Worm (Caenorhabditis elegans): ENCODE data around the gene pisy-1.

Gene pisy-1

DNA sequence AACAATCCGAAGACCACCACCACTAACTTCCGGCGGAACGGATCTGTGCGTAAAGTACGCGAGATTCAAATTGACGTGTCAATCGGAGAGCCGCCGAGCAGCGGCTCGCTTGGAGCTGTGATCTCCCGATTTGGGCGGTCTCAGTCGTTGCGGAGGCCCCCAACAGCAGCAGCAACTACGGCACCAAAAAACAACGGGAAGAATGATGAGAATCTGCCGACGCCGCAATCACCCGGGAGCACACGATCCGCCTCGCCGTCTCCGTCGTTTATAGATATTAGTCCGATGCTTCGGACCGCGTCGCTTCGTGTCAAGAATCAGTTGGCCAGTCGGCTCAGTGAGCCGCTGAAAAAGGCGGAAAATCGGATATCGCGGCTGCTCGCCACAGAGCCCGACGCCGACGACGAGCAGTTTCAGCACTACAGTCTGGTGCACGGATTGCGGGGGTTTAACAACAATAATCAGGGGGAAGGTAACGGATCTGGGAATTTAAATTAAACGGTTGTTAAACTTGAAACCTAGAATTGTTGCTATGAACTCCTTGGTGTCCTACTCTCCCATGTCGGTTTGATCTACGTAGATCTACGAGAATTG is 22.3 kb downstream of the pisy-1 start:
- no peak for TF ChIP-seq zfp-3 (GFP tag; conservative IDR thresholded peaks at IDR 0.05)
- peak; percentile 85 for TF ChIP-seq set-16 (GFP tag; IDR thresholded peaks at IDR 0.05)

DNA sequence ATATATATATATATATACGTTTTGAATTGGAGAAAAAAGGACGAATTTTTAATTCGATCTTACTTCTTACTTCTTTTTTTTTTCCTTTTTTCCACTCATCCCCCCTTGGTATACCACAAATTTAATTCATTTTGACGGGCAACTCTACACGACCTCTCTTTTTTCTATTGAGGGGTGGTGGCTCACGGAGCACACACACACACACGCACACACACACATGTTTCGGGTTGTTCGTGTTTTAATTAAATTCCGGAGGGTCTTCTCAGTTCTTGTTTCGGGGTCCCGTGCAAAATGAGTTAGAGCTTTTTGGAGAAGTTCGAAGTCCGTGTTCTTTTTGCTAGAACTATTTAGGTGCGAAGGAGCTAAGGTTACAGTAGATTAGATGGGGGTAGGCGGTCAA is 26.6 kb downstream of the pisy-1 start:
- TF ChIP-seq ces-1 (GFP tag; optimal IDR thresholded peaks at IDR 0.05) (peak; percentile 33), madf-9 (GFP tag; conservative IDR thresholded peaks at IDR 0.05) (no peak), lin-29 (GFP tag; IDR thresholded peaks at IDR 0.05) (no peak), unc-62 (GFP tag; optimal IDR thresholded peaks at IDR 0.05 in 1 of 2) (peak in 1 of 2 experiments; percentile 5), unc-62 (tag; optimal IDR thresholded peaks at IDR 0.05) (no peak)

DNA sequence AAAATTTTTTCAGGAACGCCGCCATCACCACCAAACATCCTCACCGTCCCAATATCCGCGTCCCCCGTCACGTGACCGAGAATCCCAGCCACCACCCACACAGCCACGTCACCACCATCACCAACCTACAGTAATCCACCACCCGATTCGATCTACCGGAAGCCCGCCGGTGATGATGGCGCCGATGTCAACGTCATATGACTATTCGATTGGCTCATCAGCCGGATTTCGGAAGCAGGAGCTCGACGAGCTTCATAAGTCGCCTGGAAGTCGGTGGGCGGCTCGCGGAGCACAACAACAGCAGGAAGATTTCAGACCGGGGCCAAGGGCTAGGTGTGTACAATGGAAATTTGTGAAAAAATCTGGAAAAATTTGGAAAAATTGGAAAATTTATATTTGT is 42.0 kb downstream of the pisy-1 start:
- TF ChIP-seq ZK337.2 (GFP tag; IDR thresholded peaks at IDR 0.05) (no peak), nhr-77 (tag; optimal IDR thresholded peaks at IDR 0.05) (no peak), aha-1 (tag) (peak; percentile 76), lin-13 (GFP tag; optimal IDR thresholded peaks at IDR 0.05) (no peak), set-16 (GFP tag; IDR thresholded peaks at IDR 0.05) (peak; percentile 64; the same call in 1 of the 2 replicates), F26F4.8 (GFP tag; conservative IDR thresholded peaks at IDR 0.05) (0 out of 2 replicates have a peak, but pooled peaks have one; percentile 45)

DNA sequence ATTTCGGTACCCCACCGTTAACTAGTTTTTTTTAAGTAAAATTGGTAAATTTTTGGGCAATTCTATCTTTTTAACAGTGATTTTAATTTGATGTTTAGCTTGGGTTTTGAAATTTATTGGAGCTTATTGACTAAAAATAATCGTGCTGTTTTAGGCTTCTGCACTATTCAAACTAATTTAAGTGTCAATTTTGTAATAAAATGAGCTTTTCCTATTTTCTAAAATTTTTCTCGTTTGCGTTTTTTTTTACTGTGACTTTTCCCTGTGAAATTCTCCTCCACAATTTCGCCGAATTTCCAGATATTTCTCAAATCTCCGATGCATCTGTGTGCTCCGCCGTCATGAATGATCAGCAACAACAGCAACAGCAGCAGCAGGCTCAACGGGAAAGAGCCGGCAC is 44.0 kb downstream of the pisy-1 start, which contains the start of gene tbc-17:
tbc-17 (plus strand) TSS at position 301 of the 400 bp plus-strand sequence.
- no peak for TF ChIP-seq ceh-82 (tag; optimal IDR thresholded peaks at IDR 0.05)
- no peak for TF ChIP-seq ceh-44 (GFP tag; IDR thresholded peaks at IDR 0.05)
- no peak for TF ChIP-seq php-3 (GFP tag; IDR thresholded peaks at IDR 0.05)
- no peak for TF ChIP-seq nhr-41 (GFP tag; IDR thresholded peaks at IDR 0.05)
- no peak for TF ChIP-seq tag-97 (GFP tag; IDR thresholded peaks at IDR 0.05)
- TF ChIP-seq nhr-6 (tag; optimal IDR thresholded peaks at IDR 0.05), result no peak
- TF ChIP-seq nhr-28 (tag; optimal IDR thresholded peaks at IDR 0.05), result no peak
- no peak for TF ChIP-seq saeg-2 (GFP tag; IDR thresholded peaks at IDR 0.05)
- TF ChIP-seq cey-2 (tag; optimal IDR thresholded peaks at IDR 0.05; ENCODE audit: borderline replicate concordance, insufficient read depth), result no peak
- TF ChIP-seq T20F7.1 (GFP tag; optimal IDR thresholded peaks at IDR 0.05), result no peak
- TF ChIP-seq aha-1 (tag), result no peak
- no peak for TF ChIP-seq zfp-2 (tag; optimal IDR thresholded peaks at IDR 0.05)
- no peak for TF ChIP-seq nhr-237 (tag; optimal IDR thresholded peaks at IDR 0.05)
- TF ChIP-seq lim-7 (GFP tag; IDR thresholded peaks at IDR 0.05), result no peak

DNA sequence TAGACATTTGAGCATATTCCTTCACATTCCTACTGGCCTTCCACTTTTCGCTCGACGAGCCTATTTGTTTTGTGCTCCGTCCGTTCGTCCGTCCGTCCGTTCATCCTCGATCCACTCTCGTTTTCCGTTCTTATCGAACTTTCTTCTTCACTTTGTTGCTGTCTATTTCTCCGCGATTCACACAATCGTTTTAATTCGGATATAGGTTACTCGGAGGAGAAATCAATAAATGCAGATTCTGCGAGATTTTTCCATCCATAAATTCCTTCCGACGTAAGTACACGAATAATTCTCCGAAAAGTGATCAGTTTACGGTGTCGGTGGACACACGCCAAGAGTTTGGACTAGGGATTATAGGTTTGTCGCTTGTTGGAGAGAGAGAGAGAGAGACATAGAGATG is 45.4 kb downstream of the pisy-1 start:
- no peak for TF ChIP-seq F26F4.8 (GFP tag; conservative IDR thresholded peaks at IDR 0.05)
- no peak for TF ChIP-seq hlh-30 (tag; optimal IDR thresholded peaks at IDR 0.05; ENCODE audit: insufficient read depth)
- no peak for TF ChIP-seq hif-1 (tag; optimal IDR thresholded peaks at IDR 0.05)
- TF ChIP-seq ama-1 (optimal IDR thresholded peaks at IDR 0.05), result no peak
- TF ChIP-seq R02D3.7 (tag; optimal IDR thresholded peaks at IDR 0.05), result no peak

DNA sequence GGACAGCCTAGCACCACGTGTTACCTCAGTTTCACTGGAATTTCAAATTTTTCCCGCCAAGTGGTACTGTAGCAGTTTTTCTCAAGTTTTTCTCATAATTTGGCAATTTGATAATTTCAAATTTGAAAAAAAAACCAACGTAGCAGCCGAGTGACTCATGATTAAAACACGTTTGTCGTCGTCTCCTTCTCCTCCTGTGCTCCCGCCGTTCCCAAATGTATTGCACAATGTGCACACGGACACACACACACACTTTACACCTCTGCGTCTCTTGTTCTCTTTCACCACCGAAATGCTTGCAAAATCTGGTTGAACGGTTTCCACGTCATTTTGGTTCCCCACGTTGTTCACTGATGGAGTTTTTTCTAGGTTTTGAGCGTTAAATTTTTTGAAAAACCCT is 46.8 kb downstream of the pisy-1 start:
- peak; percentile 3 for TF ChIP-seq mep-1 (tag; optimal IDR thresholded peaks at IDR 0.05)
- TF ChIP-seq nhr-28 (tag; optimal IDR thresholded peaks at IDR 0.05), result peak; percentile 81
- no peak for TF ChIP-seq Y48G9A.11 (GFP tag; IDR thresholded peaks at IDR 0.05)
- TF ChIP-seq hlh-30 (tag; optimal IDR thresholded peaks at IDR 0.05; ENCODE audit: insufficient read depth), result peak; percentile 47
- no peak for TF ChIP-seq ceh-82 (tag; optimal IDR thresholded peaks at IDR 0.05)
- TF ChIP-seq dmd-8 (GFP tag; IDR thresholded peaks at IDR 0.05), result no peak
- no peak for TF ChIP-seq R02D3.7 (tag; optimal IDR thresholded peaks at IDR 0.05)
- TF ChIP-seq madf-5 (GFP tag; IDR thresholded peaks at IDR 0.05), result no peak
- TF ChIP-seq lin-29 (GFP tag; IDR thresholded peaks at IDR 0.05), result no peak
- TF ChIP-seq unc-62 (GFP tag; optimal IDR thresholded peaks at IDR 0.05 in 1 of 2), result no peak
- TF ChIP-seq unc-62 (tag; optimal IDR thresholded peaks at IDR 0.05), result no peak
- no peak for TF ChIP-seq daf-16 (GFP tag; optimal IDR thresholded peaks at IDR 0.05)
- TF ChIP-seq daf-16 (tag; optimal IDR thresholded peaks at IDR 0.05), result no peak
- no peak for TF ChIP-seq zip-2 (tag; optimal IDR thresholded peaks at IDR 0.05)
